Worm (Caenorhabditis elegans): ENCODE results near the gene tbc-6.

DNA sequence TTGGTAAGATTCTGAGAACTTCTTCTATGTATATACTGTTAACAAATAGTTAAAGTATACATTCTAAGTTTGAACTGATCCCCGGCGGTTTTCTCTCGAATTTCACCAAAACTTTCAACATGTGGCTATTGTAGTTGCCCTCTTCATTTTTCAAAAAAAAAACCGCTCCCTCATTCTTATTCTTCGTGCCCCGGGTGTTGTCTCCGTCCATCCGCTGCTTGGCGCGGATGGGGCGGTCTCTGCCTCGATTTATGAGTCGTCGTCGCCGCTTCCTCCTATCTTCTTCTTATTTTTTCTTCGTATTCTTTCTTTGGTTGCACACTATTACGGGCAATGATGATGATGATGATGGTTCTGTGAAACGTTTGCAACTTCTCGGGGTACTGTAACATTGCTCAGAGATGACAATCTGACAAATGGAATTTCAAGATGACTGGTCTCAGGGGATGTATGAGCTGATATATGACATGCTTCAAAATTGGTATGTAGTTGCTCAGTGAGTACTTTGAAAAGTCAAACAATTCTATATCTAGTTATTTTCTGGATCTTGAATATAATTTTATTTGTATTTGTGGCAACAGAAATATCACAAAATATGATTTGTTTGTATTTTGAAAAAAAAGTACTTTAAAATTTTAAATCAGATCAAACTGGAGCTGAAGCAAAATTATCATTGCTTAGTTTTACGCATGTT lies 27.5 kb upstream of the tbc-6 start:
- TF ChIP-seq T22C8.4 (GFP tag; IDR thresholded peaks at IDR 0.05): no peak
- TF ChIP-seq ztf-23 (GFP tag; IDR thresholded peaks at IDR 0.05): no peak

Data from whole organism, midembryonic.